Fruit fly (Drosophila melanogaster): ENCODE measurements around the gene Rdl.

- TF ChIP-seq gl (tag; optimal IDR thresholded peaks at IDR 0.05) = no peak
- TF ChIP-seq Ets98B (GFP tag; IDR thresholded peaks at IDR 0.05) = no peak
- TF ChIP-seq CG34367 (tag; optimal IDR thresholded peaks at IDR 0.05) = no peak
- TF ChIP-seq CG13204 (GFP tag; optimal IDR thresholded peaks at IDR 0.05) = no peak
- TF ChIP-seq Pif1B (GFP tag; optimal IDR thresholded peaks at IDR 0.05) = no peak
- TF ChIP-seq rn (GFP tag; IDR thresholded peaks at IDR 0.05) = no peak
- TF ChIP-seq CG9948 (tag; optimal IDR thresholded peaks at IDR 0.05) = no peak
- TF ChIP-seq fd96Ca (GFP tag; IDR thresholded peaks at IDR 0.05) = no peak
Observed at dm6 chr3L:9135792-9136191, 46.2 kb downstream of the Rdl start.

All from whole organism, pupa.